Fruit fly (Drosophila melanogaster) whole organism, adult: Measurements from ENCODE around the gene CG46335.

Source experiments
- CG12768 ChIP-seq: fragments of 200-800 bp; sonication (Bioruptor generic); optimal IDR thresholded peaks from 2 replicates; lab custom pipeline; 2017; ENCODE audit warnings: missing biosample characterization, missing genetic modification characterization, mild to moderate bottlenecking, moderate library complexity, missing genetic modification reagents
- CG1620 ChIP-seq: fragments of 200-800 bp; sonication (Bioruptor generic); optimal IDR thresholded peaks from 2 replicates; lab custom pipeline; 2016; ENCODE audit warnings: missing biosample characterization, missing genetic modification characterization
- CG5204 ChIP-seq: fragments of 200-800 bp; sonication (Bioruptor generic); optimal IDR thresholded peaks from 2 replicates; lab custom pipeline; 2016; ENCODE audit warnings: missing biosample characterization, missing genetic modification characterization
- CG7045 ChIP-seq: fragments of 200-800 bp; sonication (Bioruptor generic); optimal IDR thresholded peaks from 2 replicates; lab custom pipeline; 2017; ENCODE audit warnings: missing biosample characterization, mild to moderate bottlenecking, missing genetic modification characterization
- Hr96 ChIP-seq: fragments of 200-800 bp; sonication (Bioruptor generic); optimal IDR thresholded peaks from 2 replicates; lab custom pipeline; 2016; ENCODE audit warnings: missing biosample characterization, missing genetic modification characterization
- Mnt ChIP-seq: fragments of 200-800 bp; sonication (Bioruptor generic); optimal IDR thresholded peaks from 2 replicates; lab custom pipeline; 2016; ENCODE audit warnings: missing biosample characterization, mild to moderate bottlenecking, missing genetic modification characterization
- cnc ChIP-seq, 2 experiments: fragments of >200 bp; optimal IDR thresholded peaks; 2 replicates each; lab custom pipeline; 2017
- kay ChIP-seq: fragments of 200-800 bp; sonication (Bioruptor generic); peaks from one replicate; lab custom pipeline; 2016; ENCODE audit warnings: missing biosample characterization, missing genetic modification characterization, borderline replicate concordance
- pad ChIP-seq: fragments of 200-800 bp; sonication (Bioruptor generic); optimal IDR thresholded peaks from 3 replicates; lab custom pipeline; 2017; ENCODE audit warnings: missing biosample characterization, missing genetic modification characterization, mild to moderate bottlenecking, moderate library complexity, missing genetic modification reagents
- tj ChIP-seq: fragments of 200-800 bp; sonication (Bioruptor generic); optimal IDR thresholded peaks from 3 replicates; lab custom pipeline; 2017; ENCODE audit warnings: missing biosample characterization, mild to moderate bottlenecking, missing genetic modification characterization, moderate library complexity

DNA sequence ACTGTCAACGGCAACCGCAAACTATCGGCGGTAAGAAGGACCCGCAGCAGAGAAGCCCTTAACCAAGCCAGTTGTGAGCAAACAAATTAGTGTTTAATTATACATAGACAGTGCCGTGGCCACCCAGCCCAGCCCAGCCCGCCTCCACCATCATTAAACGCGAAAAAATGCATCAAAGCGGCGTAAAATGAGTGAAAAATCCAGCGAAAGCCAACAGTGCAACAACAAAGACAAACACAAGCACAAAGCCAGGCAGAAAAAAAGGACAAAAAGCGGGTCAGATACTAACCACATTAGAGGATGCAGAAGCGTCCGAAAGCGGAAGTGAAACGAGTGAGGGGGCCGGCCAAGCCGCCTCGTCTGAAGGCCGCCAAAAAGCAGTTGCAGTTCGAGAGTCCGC lies 28.2 kb downstream of the CG46335 start, which contains the start of gene CG42534:
- TF ChIP-seq CG7045, result no peak
- no peak for TF ChIP-seq pad (GFP tag; lab: Kevin White, UChicago)
- TF ChIP-seq tj, result no peak
- no peak for TF ChIP-seq kay (GFP tag; lab: Kevin White, UChicago)
- no peak for TF ChIP-seq CG5204 (GFP tag; lab: Kevin White, UChicago)
- TF ChIP-seq cnc (optimal IDR thresholded peaks at IDR 0.05; lab: Kevin White, UChicago), result no peak
- TF ChIP-seq Mnt, result no peak
- no peak for TF ChIP-seq Hr96
- no peak for TF ChIP-seq CG12768
- TF ChIP-seq CG1620 (GFP tag; lab: Kevin White, UChicago), result no peak
